Worm (Caenorhabditis elegans) whole organism, young adult: ENCODE results near the gene F54H5.5.

Source experiments
- B0261.1 ChIP-seq: sonication (generic microtip); optimal IDR thresholded peaks from 2 replicates; lab custom pipeline; 2016; ENCODE audit warnings: mild to moderate bottlenecking, missing genetic modification characterization, moderate library complexity, missing compliant biosample characterization
- C17E4.6 ChIP-seq: fragments of 200-800 bp; sonication (Bioruptor generic); IDR thresholded peaks from 2 replicates; pipeline ENCODE4 v1.3.6; 2022; ENCODE audit warnings: missing genetic modification reagents, missing genetic modification characterization, missing compliant biosample characterization
- F22D6.2 ChIP-seq: sonication (generic microtip); optimal IDR thresholded peaks from 2 replicates; lab custom pipeline; 2016; ENCODE audit warnings: mild to moderate bottlenecking, missing genetic modification characterization, missing compliant biosample characterization
- F57C9.4 ChIP-seq: sonication (generic microtip); optimal IDR thresholded peaks from 2 replicates; lab custom pipeline; 2017; ENCODE audit warnings: mild to moderate bottlenecking, missing genetic modification characterization, missing compliant biosample characterization
- T07F8.4 ChIP-seq: sonication (generic microtip); optimal IDR thresholded peaks from 2 replicates; lab custom pipeline; 2016; ENCODE audit warnings: mild to moderate bottlenecking, missing genetic modification characterization, moderate library complexity, missing compliant biosample characterization
- Y53F4B.3 ChIP-seq: fragments of 200-800 bp; sonication (Bioruptor generic); IDR thresholded peaks from 2 replicates; pipeline ENCODE4 v1.3.6; 2022; ENCODE audit warnings: missing genetic modification reagents, missing genetic modification characterization, missing compliant biosample characterization
- Y53G8AR.9 ChIP-seq: fragments of 200-800 bp; sonication (Bioruptor generic); conservative IDR thresholded peaks from 2 replicates; pipeline ENCODE4 v1.3.6; 2022; ENCODE audit warnings: missing genetic modification reagents, missing genetic modification characterization, missing compliant biosample characterization
- Y67H2A.10 ChIP-seq: fragments of 200-800 bp; sonication (Bioruptor generic); conservative IDR thresholded peaks from 2 replicates; pipeline ENCODE4 v1.3.6; 2022; ENCODE audit warnings: missing genetic modification reagents, missing genetic modification characterization, missing compliant biosample characterization
- Y79H2A.3 ChIP-seq: fragments of 200-800 bp; sonication (Bioruptor generic); conservative IDR thresholded peaks from 2 replicates; pipeline ENCODE4 v1.3.6; 2022; ENCODE audit warnings: missing genetic modification reagents, missing genetic modification characterization, missing compliant biosample characterization
- Y95B8A.8 ChIP-seq: fragments of 200-800 bp; sonication (Bioruptor generic); IDR thresholded peaks from 2 replicates; pipeline ENCODE4 v1.3.6; 2022; ENCODE audit warnings: missing genetic modification reagents, missing genetic modification characterization, missing compliant biosample characterization
- attf-3 ChIP-seq: fragments of 200-800 bp; sonication (Bioruptor generic); conservative IDR thresholded peaks from 2 replicates; pipeline ENCODE4 v1.3.6; 2022; ENCODE audit warnings: missing genetic modification reagents, missing genetic modification characterization, missing compliant biosample characterization
- attf-6 ChIP-seq: fragments of 200-800 bp; sonication (Bioruptor generic); IDR thresholded peaks from 2 replicates; pipeline ENCODE4 v1.3.6; 2022; ENCODE audit warnings: missing genetic modification reagents, missing genetic modification characterization, missing compliant biosample characterization
- bed-1 ChIP-seq: fragments of 200-800 bp; sonication (Bioruptor generic); IDR thresholded peaks from 2 replicates; pipeline ENCODE4 v1.3.6; 2022; ENCODE audit warnings: missing genetic modification reagents, missing genetic modification characterization, missing compliant biosample characterization
- cebp-1 ChIP-seq, 2 experiments: fragments of 200-800 bp in 1 of 2; sonication (Bioruptor generic) in 1 of 2; sonication (generic microtip) in 1 of 2; IDR thresholded peaks in 1 of 2; optimal IDR thresholded peaks in 1 of 2; 2 replicates each; pipeline versions ENCODE4 v1.3.6 to Lab custom; 2017 to 2022; ENCODE audit warnings: missing compliant biosample characterization in 2 of 2, missing genetic modification characterization in 2 of 2, mild to moderate bottlenecking in 1 of 2, missing genetic modification reagents in 1 of 2, moderate library complexity in 1 of 2
- cebp-2 ChIP-seq: fragments of 200-800 bp; sonication (Bioruptor generic); IDR thresholded peaks from 2 replicates; pipeline ENCODE4 v1.3.6; 2022; ENCODE audit warnings: missing genetic modification characterization, missing compliant biosample characterization
- ceh-27 ChIP-seq: fragments of 200-800 bp; sonication (Bioruptor generic); optimal IDR thresholded peaks from 2 replicates; lab custom pipeline; 2018; ENCODE audit warnings: mild to moderate bottlenecking, missing genetic modification characterization, moderate library complexity, missing compliant biosample characterization
- ceh-40 ChIP-seq: fragments of 200-800 bp; sonication (Bioruptor generic); IDR thresholded peaks from 2 replicates; pipeline ENCODE4 v1.3.6; 2022; ENCODE audit warnings: missing genetic modification characterization, missing compliant biosample characterization
- ceh-79 ChIP-seq: sonication (generic microtip); optimal IDR thresholded peaks from 2 replicates; lab custom pipeline; 2017; ENCODE audit warnings: mild to moderate bottlenecking, missing genetic modification characterization, missing compliant biosample characterization
- ceh-91 ChIP-seq: fragments of 200-800 bp; sonication (Bioruptor generic); IDR thresholded peaks from 2 replicates; pipeline ENCODE4 v1.3.6; 2022; ENCODE audit warnings: missing genetic modification reagents, missing genetic modification characterization, missing compliant biosample characterization
- dpl-1 ChIP-seq: fragments of 150-350 bp; optimal IDR thresholded peaks from 2 replicates; lab custom pipeline; 2014; ENCODE audit warnings: missing biosample characterization, missing genetic modification reagents, missing genetic modification characterization
- fkh-3 ChIP-seq: sonication (generic microtip); optimal IDR thresholded peaks from 2 replicates; lab custom pipeline; 2016; ENCODE audit warnings: mild to moderate bottlenecking, missing genetic modification characterization, missing compliant biosample characterization
- hlh-12 ChIP-seq: sonication (generic microtip); optimal IDR thresholded peaks from 2 replicates; lab custom pipeline; 2016; ENCODE audit warnings: missing genetic modification characterization, missing compliant biosample characterization
- hmg-1.2 ChIP-seq: fragments of 200-800 bp; sonication (Bioruptor generic); IDR thresholded peaks from 2 replicates; pipeline ENCODE4 v1.3.6; 2022; ENCODE audit warnings: missing genetic modification reagents, missing genetic modification characterization, missing compliant biosample characterization
- hmg-20 ChIP-seq: fragments of 200-800 bp; sonication (Bioruptor generic); IDR thresholded peaks from 2 replicates; pipeline ENCODE4 v1.3.6; 2022; ENCODE audit warnings: missing genetic modification reagents, missing genetic modification characterization, missing compliant biosample characterization
- lag-1 ChIP-seq: fragments of 200-800 bp; sonication (Bioruptor generic); IDR thresholded peaks from 2 replicates; pipeline ENCODE4 v1.3.6; 2022; ENCODE audit warnings: missing genetic modification reagents, missing genetic modification characterization, missing compliant biosample characterization
- lir-1 ChIP-seq: fragments of 200-800 bp; sonication (Bioruptor generic); conservative IDR thresholded peaks from 2 replicates; pipeline ENCODE4 v1.3.6; 2022; ENCODE audit warnings: missing genetic modification reagents, missing genetic modification characterization, missing compliant biosample characterization
- lsl-1 ChIP-seq: fragments of 200-800 bp; sonication (Bioruptor generic); optimal IDR thresholded peaks from 2 replicates; lab custom pipeline; 2018; ENCODE audit warnings: mild to moderate bottlenecking, missing genetic modification characterization, moderate library complexity, missing compliant biosample characterization
- lsy-27 ChIP-seq: sonication (generic microtip); optimal IDR thresholded peaks from 2 replicates; lab custom pipeline; 2017; ENCODE audit warnings: missing genetic modification characterization, mild to moderate bottlenecking, missing compliant biosample characterization, antibody characterized with exemption, missing genotype, borderline replicate concordance; ENCODE audit not compliant: insufficient read depth
- madf-10 ChIP-seq: sonication (generic microtip); optimal IDR thresholded peaks from 2 replicates; lab custom pipeline; 2016; ENCODE audit warnings: mild to moderate bottlenecking, missing genetic modification characterization, missing compliant biosample characterization
- madf-6 ChIP-seq: fragments of 200-800 bp; sonication (Bioruptor generic); IDR thresholded peaks from 2 replicates; pipeline ENCODE4 v1.3.6; 2022; ENCODE audit warnings: missing genetic modification reagents, missing genetic modification characterization, missing compliant biosample characterization
- mel-28 ChIP-seq: sonication (generic microtip); optimal IDR thresholded peaks from 2 replicates; lab custom pipeline; 2016; ENCODE audit warnings: borderline replicate concordance, mild to moderate bottlenecking, missing genetic modification characterization, missing compliant biosample characterization
- mes-4 ChIP-seq: sonication (generic microtip); optimal IDR thresholded peaks from 2 replicates; lab custom pipeline; 2016; ENCODE audit warnings: missing genotype, missing genetic modification characterization, missing compliant biosample characterization
- mxl-1 ChIP-seq: sonication (generic microtip); optimal IDR thresholded peaks from 2 replicates; lab custom pipeline; 2016; ENCODE audit warnings: missing genetic modification characterization, missing compliant biosample characterization
- nfya-2 ChIP-seq: fragments of 200-800 bp; sonication (Bioruptor generic); IDR thresholded peaks from 2 replicates; pipeline ENCODE4 v1.3.6; 2022; ENCODE audit warnings: missing genetic modification reagents, missing genetic modification characterization, missing compliant biosample characterization
- nhr-27 ChIP-seq: fragments of 200-800 bp; sonication (Bioruptor generic); optimal IDR thresholded peaks from 2 replicates; lab custom pipeline; 2018; ENCODE audit warnings: mild to moderate bottlenecking, missing genetic modification characterization, moderate library complexity, missing compliant biosample characterization
- nhr-80 ChIP-seq: sonication (generic microtip); optimal IDR thresholded peaks from 2 replicates; lab custom pipeline; 2016; ENCODE audit warnings: missing genetic modification characterization, missing compliant biosample characterization
- nhr-90 ChIP-seq: sonication (generic microtip); optimal IDR thresholded peaks from 2 replicates; lab custom pipeline; 2016; ENCODE audit warnings: missing genotype, mild to moderate bottlenecking, missing genetic modification characterization, missing compliant biosample characterization
- rec-8 ChIP-seq, 2 experiments: sonication (generic microtip); optimal IDR thresholded peaks; 2 replicates each; lab custom pipeline; 2016; ENCODE audit warnings: mild to moderate bottlenecking in 2 of 2, missing genetic modification characterization in 2 of 2, missing genetic modification reagents in 2 of 2, missing genotype in 2 of 2, missing biosample characterization in 1 of 2, missing compliant biosample characterization in 1 of 2, moderate library complexity in 1 of 2
- rpc-1 ChIP-seq, 2 experiments: fragments of 150-350 bp in 1 of 2; sonication (generic microtip) in 1 of 2; optimal IDR thresholded peaks; 2 replicates each; lab custom pipeline; 2014 to 2018; ENCODE audit warnings: missing biosample characterization in 1 of 2, missing genetic modification characterization in 1 of 2, missing genetic modification reagents in 1 of 2, missing genotype in 1 of 2
- snpc-1.1 ChIP-seq: sonication (generic microtip); optimal IDR thresholded peaks from 2 replicates; lab custom pipeline; 2017; ENCODE audit warnings: missing genetic modification characterization, mild to moderate bottlenecking, missing compliant biosample characterization, antibody characterized with exemption, moderate library complexity, missing genotype, missing genetic modification reagents; ENCODE audit not compliant: insufficient read depth
- snpc-1.3 ChIP-seq: sonication (generic microtip); optimal IDR thresholded peaks from 2 replicates; lab custom pipeline; 2017; ENCODE audit warnings: missing genetic modification characterization, mild to moderate bottlenecking, missing compliant biosample characterization, antibody characterized with exemption, moderate library complexity, missing genotype, missing genetic modification reagents; ENCODE audit not compliant: insufficient read depth
- snpc-4 ChIP-seq, 5 experiments: fragments of 150-350 bp in 1 of 5; sonication (generic microtip) in 4 of 5; optimal IDR thresholded peaks; 2 replicates each; lab custom pipeline; 2014 to 2018; ENCODE audit warnings: missing genetic modification characterization in 5 of 5, missing biosample characterization in 3 of 5, antibody characterized with exemption in 2 of 5, mild to moderate bottlenecking in 2 of 5, missing compliant biosample characterization in 2 of 5, missing genotype in 2 of 5, moderate library complexity in 2 of 5, missing genetic modification reagents in 1 of 5
- sptf-2 ChIP-seq: fragments of 200-800 bp; sonication (Bioruptor generic); optimal IDR thresholded peaks from 2 replicates; lab custom pipeline; 2018; ENCODE audit warnings: mild to moderate bottlenecking, missing genetic modification characterization, missing compliant biosample characterization
- unc-130 ChIP-seq: sonication (generic microtip); optimal IDR thresholded peaks from 2 replicates; lab custom pipeline; 2016; ENCODE audit warnings: missing genetic modification reagents, missing genetic modification characterization, missing compliant biosample characterization
- ztf-22 ChIP-seq: fragments of 200-800 bp; sonication (Bioruptor generic); optimal IDR thresholded peaks from 2 replicates; lab custom pipeline; 2018; ENCODE audit warnings: mild to moderate bottlenecking, missing genetic modification characterization, moderate library complexity, missing compliant biosample characterization

Gene F54H5.5

DNA sequence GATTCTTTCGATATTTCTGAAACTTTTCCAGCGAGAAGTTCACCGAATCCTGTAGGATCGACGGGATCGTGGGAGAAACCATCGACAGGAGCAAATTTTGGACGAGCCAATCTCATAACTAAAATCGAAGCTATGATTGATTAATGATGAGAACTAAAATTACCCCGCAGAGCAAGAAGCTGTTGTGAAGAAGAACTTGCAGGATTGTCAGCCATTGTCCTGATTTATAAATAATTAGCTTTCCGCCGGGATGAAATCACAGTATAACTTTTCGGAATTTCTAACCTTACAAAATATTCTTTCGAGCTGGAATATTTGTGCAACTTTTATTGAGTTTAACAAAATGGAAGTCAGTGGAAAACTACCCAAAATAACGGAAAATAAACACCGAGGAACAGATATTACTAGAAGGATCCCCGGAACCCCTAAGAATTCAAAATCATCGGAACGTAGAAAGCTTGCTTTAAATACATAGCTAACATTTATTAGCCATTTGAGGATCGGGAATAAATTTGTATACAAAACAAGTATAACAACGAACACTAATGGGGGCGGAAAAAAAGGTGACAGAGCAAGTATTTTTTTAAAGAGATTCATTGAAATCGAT, 39.7 kb downstream of the F54H5.5 start, which contains the start of gene C56C10.7 (continued):
- TF ChIP-seq cebp-1 (GFP tag; IDR thresholded peaks at IDR 0.05; lab: Robert Waterston, UW), result no peak
- peak; percentile 54 for TF ChIP-seq cebp-1 (tag; optimal IDR thresholded peaks at IDR 0.05; lab: Kevin White, UChicago)
- TF ChIP-seq snpc-1.3 (tag; lab: Kevin White, UChicago), result peak; percentile 67
- TF ChIP-seq nfya-2 (GFP tag; lab: Robert Waterston, UW), result peak; percentile 63; the same call in 1 of the 2 replicates
- 0 out of 2 replicates have a peak, but pooled peaks have one; percentile 23 for TF ChIP-seq hmg-20 (GFP tag; lab: Robert Waterston, UW)
- TF ChIP-seq B0261.1 (tag; lab: Kevin White, UChicago), result peak; percentile 8
- TF ChIP-seq ceh-40 (GFP tag; lab: Robert Waterston, UW), result no peak; the same call in none of the 2 replicates
- TF ChIP-seq cebp-2 (GFP tag; lab: Robert Waterston, UW), result peak; percentile 78; the same call in 1 of the 2 replicates
- TF ChIP-seq attf-3, result no peak
- TF ChIP-seq attf-6 (GFP tag; lab: Robert Waterston, UW), result peak; percentile 85
- no peak for TF ChIP-seq lag-1 (GFP tag; lab: Robert Waterston, UW)
- TF ChIP-seq fkh-3, result no peak
- TF ChIP-seq mel-28 (tag; lab: Kevin White, UChicago), result no peak
- TF ChIP-seq sptf-2 (GFP tag; lab: Kevin White, UChicago), result no peak
- peak; percentile 90 for TF ChIP-seq Y53G8AR.9 (GFP tag; lab: Robert Waterston, UW)
- TF ChIP-seq ceh-91 (GFP tag; lab: Robert Waterston, UW), result no peak
- no peak for TF ChIP-seq nhr-90 (tag; lab: Kevin White, UChicago)
- no peak for TF ChIP-seq Y67H2A.10 (GFP tag; lab: Robert Waterston, UW)
- TF ChIP-seq rpc-1 (optimal IDR thresholded peaks at IDR 0.05; lab: Kevin White, UChicago), result no peak
- TF ChIP-seq rpc-1 (tag; optimal IDR thresholded peaks at IDR 0.05; lab: Kevin White, UChicago), result no peak
- TF ChIP-seq hmg-1.2 (GFP tag; lab: Robert Waterston, UW), result peak; percentile 49
- no peak for TF ChIP-seq rec-8 (tag; optimal IDR thresholded peaks at IDR 0.05; lab: Kevin White, UChicago)
- TF ChIP-seq T07F8.4 (tag; lab: Kevin White, UChicago), result no peak
- TF ChIP-seq dpl-1, result no peak
- peak; percentile 57 for TF ChIP-seq unc-130 (GFP tag; lab: Kevin White, UChicago)
- peak; percentile 3 for TF ChIP-seq ceh-79 (tag; lab: Kevin White, UChicago)
- peak; percentile 89 for TF ChIP-seq madf-6 (GFP tag; lab: Robert Waterston, UW)
- no peak for TF ChIP-seq lsy-27 (tag; lab: Kevin White, UChicago)
- no peak for TF ChIP-seq nhr-80 (tag; lab: Kevin White, UChicago)
- peak; percentile 32 for TF ChIP-seq snpc-1.1
- TF ChIP-seq F57C9.4 (tag; lab: Kevin White, UChicago), result no peak
- no peak for TF ChIP-seq ceh-27
- TF ChIP-seq snpc-4 (GFP tag; optimal IDR thresholded peaks at IDR 0.05; lab: Kevin White, UChicago), result peak; percentile 44
- peak in 2 of 4 experiments; percentile 30 to 61 for TF ChIP-seq snpc-4 (tag; optimal IDR thresholded peaks at IDR 0.05; lab: Kevin White, UChicago)
- TF ChIP-seq lsl-1, result peak; percentile 17
- TF ChIP-seq bed-1 (GFP tag; lab: Robert Waterston, UW), result peak; percentile 68; the same call in 1 of the 2 replicates
- TF ChIP-seq mxl-1 (tag; lab: Kevin White, UChicago), result peak; percentile 10
- TF ChIP-seq Y79H2A.3 (GFP tag; lab: Robert Waterston, UW), result no peak
- no peak for TF ChIP-seq Y95B8A.8
- peak; percentile 13 for TF ChIP-seq mes-4 (tag; lab: Kevin White, UChicago)
- TF ChIP-seq madf-10 (tag; lab: Kevin White, UChicago), result peak; percentile 34
- TF ChIP-seq hlh-12 (tag; lab: Kevin White, UChicago), result no peak
- TF ChIP-seq Y53F4B.3, result no peak
- peak; percentile 49 for TF ChIP-seq nhr-27 (tag; lab: Kevin White, UChicago)
- TF ChIP-seq ztf-22 (GFP tag; lab: Kevin White, UChicago), result no peak
- TF ChIP-seq lir-1 (GFP tag; lab: Robert Waterston, UW), result 0 out of 2 replicates have a peak, but pooled peaks have one; percentile 30
- no peak for TF ChIP-seq F22D6.2 (tag; lab: Kevin White, UChicago)
- TF ChIP-seq C17E4.6, result peak; percentile 62; the same call in 1 of the 2 replicates
